Fruit fly (Drosophila melanogaster): Measurements from ENCODE around the gene PGRP-SA.

PGRP-SA gene

DNA sequence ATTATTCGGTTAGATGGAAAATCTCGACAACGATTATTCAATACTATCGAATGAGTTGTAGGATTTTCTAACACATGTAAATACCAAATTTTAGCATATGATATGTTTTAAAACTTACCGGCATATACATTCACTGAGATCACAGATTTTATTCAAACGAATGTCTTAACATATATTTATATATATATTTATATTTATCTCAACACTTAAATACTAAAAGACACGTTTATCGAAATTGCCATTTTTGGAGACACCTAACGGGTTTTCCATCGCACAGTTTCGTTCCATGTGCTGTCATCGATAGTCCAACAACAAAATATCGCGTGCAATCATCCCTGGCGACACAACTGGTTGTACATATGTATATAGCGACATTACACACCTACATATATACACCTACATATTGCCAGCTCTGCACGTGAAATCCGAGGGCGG is 50.2 kb downstream of the PGRP-SA start, which contains the start of the genes CG2247 and CG1703 (continued):
- TF ChIP-seq tna (GFP tag; IDR thresholded peaks at IDR 0.05; ENCODE audit: partially characterized antibody), result peak; percentile 51; the same call in 1 of the 2 replicates
- TF ChIP-seq Nf-YC (tag; optimal IDR thresholded peaks at IDR 0.05), result peak; percentile 60
- peak; percentile 39; the same call in 1 of the 3 replicates for TF ChIP-seq CG17361 (GFP tag; IDR thresholded peaks at IDR 0.05)
- TF ChIP-seq zen2 (GFP tag; IDR thresholded peaks at IDR 0.05; ENCODE audit: partially characterized antibody), result peak; percentile 37; the same call in 1 of the 3 replicates
- TF ChIP-seq CG10267 (tag; optimal IDR thresholded peaks at IDR 0.05), result peak; percentile 80
- peak; percentile 76 for TF ChIP-seq Opbp (GFP tag; IDR thresholded peaks at IDR 0.05; ENCODE audit: partially characterized antibody)
- peak; percentile 75 for TF ChIP-seq Sry-δ (GFP tag; optimal IDR thresholded peaks at IDR 0.05)
- TF ChIP-seq Dll (GFP tag; IDR thresholded peaks at IDR 0.05; ENCODE audit: partially characterized antibody), result peak; percentile 92
- TF ChIP-seq CG30431 (GFP tag; optimal IDR thresholded peaks at IDR 0.05), result no peak
- TF ChIP-seq CG4328 (GFP tag; optimal IDR thresholded peaks at IDR 0.05), result no peak
- no peak for TF ChIP-seq Gug (GFP tag; IDR thresholded peaks at IDR 0.05)
- TF ChIP-seq CG42726 (GFP tag; IDR thresholded peaks at IDR 0.05; ENCODE audit: partially characterized antibody), result peak; percentile 75
- peak; percentile 76 for TF ChIP-seq CG14710 (tag; optimal IDR thresholded peaks at IDR 0.05)
- peak; percentile 52 for TF ChIP-seq CoRest (tag; optimal IDR thresholded peaks at IDR 0.05)
- TF ChIP-seq HLH4C (GFP tag; IDR thresholded peaks at IDR 0.05; ENCODE audit: partially characterized antibody), result peak; percentile 73; the same call in 2 of the 3 replicates
- TF ChIP-seq MBD-R2 (GFP tag; IDR thresholded peaks at IDR 0.05), result 0 out of 2 replicates have a peak, but pooled peaks have one; percentile 19
- TF ChIP-seq nerfin-2 (GFP tag; IDR thresholded peaks at IDR 0.05; ENCODE audit: partially characterized antibody), result peak; percentile 52
- TF ChIP-seq CG8924 (tag; optimal IDR thresholded peaks at IDR 0.05), result peak; percentile 54
- peak; percentile 26 for TF ChIP-seq grn (GFP tag; optimal IDR thresholded peaks at IDR 0.05)
- TF ChIP-seq ewg (GFP tag; optimal IDR thresholded peaks at IDR 0.05), result no peak
- 0 out of 2 replicates have a peak, but pooled peaks have one; percentile 8 for TF ChIP-seq ato (GFP tag; IDR thresholded peaks at IDR 0.05; ENCODE audit: partially characterized antibody)
- TF ChIP-seq CG18011 (GFP tag; optimal IDR thresholded peaks at IDR 0.05), result peak; percentile 87
- TF ChIP-seq CG9727 (GFP tag; optimal IDR thresholded peaks at IDR 0.05), result peak; percentile 22
- TF ChIP-seq Oaz (GFP tag; IDR thresholded peaks at IDR 0.05), result no peak
- TF ChIP-seq CG12391 (tag; optimal IDR thresholded peaks at IDR 0.05), result peak; percentile 63
- no peak for TF ChIP-seq aop (GFP tag; IDR thresholded peaks at IDR 0.05)
- TF ChIP-seq Nf-YA (GFP tag; IDR thresholded peaks at IDR 0.05), result no peak
- peak; percentile 44; the same call in 2 of the 3 replicates for TF ChIP-seq row (GFP tag; IDR thresholded peaks at IDR 0.05)
- TF ChIP-seq crp (GFP tag; optimal IDR thresholded peaks at IDR 0.05), result peak in 1 of 2 experiments; percentile 49
- peak; percentile 38 for TF ChIP-seq grau (tag; optimal IDR thresholded peaks at IDR 0.05)
- TF ChIP-seq CG4360 (GFP tag; IDR thresholded peaks at IDR 0.05), result peak; percentile 77; the same call in 1 of the 2 replicates
- peak; percentile 88 for TF ChIP-seq CG13287 (GFP tag; IDR thresholded peaks at IDR 0.05; ENCODE audit: partially characterized antibody)
- TF ChIP-seq CG15514 (GFP tag; optimal IDR thresholded peaks at IDR 0.05), result peak; percentile 68
- peak; percentile 78 for TF ChIP-seq pzg (GFP tag; optimal IDR thresholded peaks at IDR 0.05)
- TF ChIP-seq Doc3 (GFP tag; IDR thresholded peaks at IDR 0.05; ENCODE audit: partially characterized antibody), result peak; percentile 70; the same call in 2 of the 3 replicates
- TF ChIP-seq Scr (GFP tag; IDR thresholded peaks at IDR 0.05; ENCODE audit: partially characterized antibody), result peak; percentile 90
- TF ChIP-seq en (GFP tag; optimal IDR thresholded peaks at IDR 0.05), result no peak
- peak; percentile 28 for TF ChIP-seq scrt (GFP tag; optimal IDR thresholded peaks at IDR 0.05)
- no peak for TF ChIP-seq H15 (GFP tag; IDR thresholded peaks at IDR 0.05)
- peak; percentile 10 for TF ChIP-seq D19A (tag; optimal IDR thresholded peaks at IDR 0.05)
- TF ChIP-seq CG1233 (GFP tag; optimal IDR thresholded peaks at IDR 0.05), result no peak
- peak; percentile 40 for TF ChIP-seq CTCF (GFP tag; optimal IDR thresholded peaks at IDR 0.05)
- peak in 1 of 2 experiments; percentile 51 for TF ChIP-seq tll (GFP tag; optimal IDR thresholded peaks at IDR 0.05)
- TF ChIP-seq lola (GFP tag; optimal IDR thresholded peaks at IDR 0.05), result peak in 1 of 3 experiments; percentile 2
- TF ChIP-seq CG7928 (GFP tag; optimal IDR thresholded peaks at IDR 0.05), result peak; percentile 85
- no peak for TF ChIP-seq maf-S (GFP tag; optimal IDR thresholded peaks at IDR 0.05)
- TF ChIP-seq NC2α (GFP tag; optimal IDR thresholded peaks at IDR 0.05), result no peak
- TF ChIP-seq usp (GFP tag; optimal IDR thresholded peaks at IDR 0.05), result no peak
